Worm (Caenorhabditis elegans) whole organism, midembryonic: Measurements from ENCODE around the gene H05C05.1.

Experiments used
- T22C8.4 ChIP-seq: fragments of 200-800 bp; sonication (Bioruptor generic); IDR thresholded peaks from 2 replicates; pipeline ENCODE4 v1.3.6; 2022; ENCODE audit warnings: missing genetic modification characterization, missing compliant biosample characterization
- cog-1 ChIP-seq: sonication (generic microtip); optimal IDR thresholded peaks from 2 replicates; lab custom pipeline; 2016; ENCODE audit warnings: missing genetic modification characterization, missing compliant biosample characterization
- flt-1 ChIP-seq: fragments of 200-800 bp; sonication (Bioruptor generic); IDR thresholded peaks from 2 replicates; pipeline ENCODE4 v1.3.6; 2022; ENCODE audit warnings: missing genetic modification characterization, missing compliant biosample characterization
- klf-2 ChIP-seq: fragments of 200-800 bp; sonication (Bioruptor generic); conservative IDR thresholded peaks from 2 replicates; pipeline ENCODE4 v1.3.6; 2022; ENCODE audit warnings: missing genetic modification reagents, missing genetic modification characterization, missing compliant biosample characterization
- med-1 ChIP-seq: sonication (generic microtip); optimal IDR thresholded peaks from 2 replicates; lab custom pipeline; 2017; ENCODE audit warnings: missing genetic modification characterization, mild to moderate bottlenecking, missing compliant biosample characterization, antibody characterized with exemption, missing genetic modification reagents; ENCODE audit not compliant: insufficient read depth
- ref-1 ChIP-seq: fragments of 200-800 bp; sonication (Bioruptor generic); conservative IDR thresholded peaks from 2 replicates; pipeline ENCODE4 v1.3.6; 2022; ENCODE audit warnings: missing genetic modification reagents, missing genetic modification characterization, missing compliant biosample characterization
- tab-1 ChIP-seq: fragments of 200-800 bp; sonication (Bioruptor generic); IDR thresholded peaks from 2 replicates; pipeline ENCODE4 v1.3.6; 2022; ENCODE audit warnings: missing genetic modification characterization, missing compliant biosample characterization
- ztf-23 ChIP-seq: fragments of 200-800 bp; sonication (Bioruptor generic); IDR thresholded peaks from 2 replicates; pipeline ENCODE4 v1.3.6; 2022; ENCODE audit warnings: missing genetic modification reagents, missing genetic modification characterization, missing compliant biosample characterization
- ztf-29 ChIP-seq: fragments of 200-800 bp; sonication (Bioruptor generic); IDR thresholded peaks from 2 replicates; pipeline ENCODE4 v1.3.6; 2022; ENCODE audit warnings: missing genetic modification reagents, missing genetic modification characterization, missing compliant biosample characterization

H05C05.1 gene

ce11 chrIII:2918655-2919054 lies 28.3 kb upstream of the H05C05.1 start:
- no peak for TF ChIP-seq med-1 (GFP tag; lab: Kevin White, UChicago)
- 0 out of 2 replicates have a peak, but pooled peaks have one; percentile 13 for TF ChIP-seq ztf-23 (GFP tag; lab: Robert Waterston, UW)

ce11 chrIII:2920281-2920680 lies 26.6 kb upstream of the H05C05.1 start:
- TF ChIP-seq med-1 (GFP tag; lab: Kevin White, UChicago) (no peak), klf-2 (GFP tag; lab: Robert Waterston, UW) (no peak), ref-1 (GFP tag; lab: Robert Waterston, UW) (no peak)

DNA sequence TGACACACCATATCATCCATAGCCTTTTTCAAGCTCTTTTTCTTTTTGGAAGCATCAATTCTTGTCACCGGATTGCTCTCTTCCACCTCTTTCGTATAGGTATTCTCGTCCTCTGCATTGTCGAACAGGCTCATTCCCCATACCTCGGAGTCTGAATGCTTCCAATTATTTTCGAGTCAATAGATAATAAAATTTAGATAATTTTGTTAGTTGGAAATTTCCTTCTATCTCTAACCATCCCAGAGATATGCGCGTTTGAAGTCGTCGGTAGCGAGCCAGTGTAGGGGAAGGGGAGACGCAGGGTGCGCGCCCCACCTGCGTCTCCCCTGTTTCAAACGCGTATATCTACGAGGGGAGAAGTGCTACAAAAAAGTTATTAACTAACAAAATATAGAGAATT lies 26.1 kb upstream of the H05C05.1 start:
- TF ChIP-seq ztf-23 (GFP tag; lab: Robert Waterston, UW) (no peak), cog-1 (tag; lab: Kevin White, UChicago) (no peak), ztf-29 (GFP tag; lab: Robert Waterston, UW) (no peak), klf-2 (GFP tag; lab: Robert Waterston, UW) (no peak), ref-1 (GFP tag; lab: Robert Waterston, UW) (no peak), tab-1 (GFP tag; lab: Robert Waterston, UW) (no peak), med-1 (GFP tag; lab: Kevin White, UChicago) (no peak), flt-1 (GFP tag; lab: Robert Waterston, UW) (no peak), T22C8.4 (GFP tag; lab: Robert Waterston, UW) (no peak)

DNA sequence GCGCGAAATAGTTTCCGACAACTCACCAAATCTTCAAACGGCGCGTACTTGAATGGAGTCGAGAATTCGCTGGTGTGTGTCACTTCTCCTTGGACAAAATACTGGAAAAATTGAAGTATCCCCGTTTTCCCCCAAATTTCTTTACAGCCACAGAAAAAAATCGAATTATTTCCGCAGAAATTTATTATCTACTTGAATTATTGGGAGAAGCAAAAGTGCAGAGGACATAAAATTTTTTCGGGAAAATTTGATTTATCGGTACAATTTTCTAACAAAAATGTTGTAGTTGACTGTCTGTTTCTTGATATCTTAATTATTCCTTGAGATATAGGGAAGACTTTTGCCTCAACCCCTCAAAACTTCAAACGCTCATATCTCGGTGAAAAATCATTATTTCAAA lies 23.9 kb upstream of the H05C05.1 start, which contains the start of gene R10F2.4:
Gene R10F2.4 (minus strand): TSS at position 101 of the 400 bp plus-strand sequence.
- TF ChIP-seq klf-2 (GFP tag; lab: Robert Waterston, UW) (no peak), T22C8.4 (GFP tag; lab: Robert Waterston, UW) (no peak), flt-1 (GFP tag; lab: Robert Waterston, UW) (no peak), tab-1 (GFP tag; lab: Robert Waterston, UW) (no peak), ztf-29 (GFP tag; lab: Robert Waterston, UW) (no peak), ref-1 (GFP tag; lab: Robert Waterston, UW) (no peak), med-1 (GFP tag; lab: Kevin White, UChicago) (no peak), ztf-23 (GFP tag; lab: Robert Waterston, UW) (no peak)

ce11 chrIII:2924658-2925057 lies 22.3 kb upstream of the H05C05.1 start, which contains the start of gene R10F2.5:
Gene R10F2.5 (minus strand): TSS chrIII:2924758.
- TF ChIP-seq klf-2 (GFP tag; lab: Robert Waterston, UW) = no peak
- no peak for TF ChIP-seq tab-1 (GFP tag; lab: Robert Waterston, UW)
- TF ChIP-seq cog-1 (tag; lab: Kevin White, UChicago) = no peak
- no peak for TF ChIP-seq ztf-23 (GFP tag; lab: Robert Waterston, UW)
- TF ChIP-seq flt-1 (GFP tag; lab: Robert Waterston, UW) = no peak
- TF ChIP-seq ref-1 (GFP tag; lab: Robert Waterston, UW) = no peak
- TF ChIP-seq T22C8.4 (GFP tag; lab: Robert Waterston, UW) = no peak
- no peak for TF ChIP-seq ztf-29 (GFP tag; lab: Robert Waterston, UW)
- no peak for TF ChIP-seq med-1 (GFP tag; lab: Kevin White, UChicago)

ce11 chrIII:2937780-2938179 lies 9.1 kb upstream of the H05C05.1 start:
- no peak for TF ChIP-seq ztf-29 (GFP tag; lab: Robert Waterston, UW)
- TF ChIP-seq flt-1 (GFP tag; lab: Robert Waterston, UW) = 0 out of 2 replicates have a peak, but pooled peaks have one; percentile 10

DNA sequence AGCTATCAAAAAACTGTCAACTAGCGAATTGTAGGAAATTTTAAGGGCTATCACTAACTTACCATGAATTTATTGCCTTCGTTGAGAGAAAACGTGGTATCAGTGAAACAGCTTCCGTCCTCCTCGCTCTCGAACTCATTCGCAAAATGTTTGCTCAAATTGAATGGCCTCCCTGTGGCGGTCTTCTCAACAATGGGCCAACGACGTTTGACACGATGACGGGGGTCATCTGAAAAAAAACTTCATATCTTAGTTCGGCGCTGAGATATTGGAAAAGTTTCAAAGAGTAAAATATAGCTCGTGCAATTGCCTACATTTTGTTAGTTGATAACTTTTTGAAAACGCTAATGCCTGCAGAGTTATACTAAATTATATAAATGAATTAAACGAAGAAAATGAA lies 5.3 kb upstream of the H05C05.1 start:
- TF ChIP-seq med-1 (GFP tag; lab: Kevin White, UChicago) (no peak), ztf-29 (GFP tag; lab: Robert Waterston, UW) (no peak), cog-1 (tag; lab: Kevin White, UChicago) (no peak), klf-2 (GFP tag; lab: Robert Waterston, UW) (no peak), T22C8.4 (GFP tag; lab: Robert Waterston, UW) (no peak), tab-1 (GFP tag; lab: Robert Waterston, UW) (no peak), flt-1 (GFP tag; lab: Robert Waterston, UW) (no peak), ztf-23 (GFP tag; lab: Robert Waterston, UW) (no peak), ref-1 (GFP tag; lab: Robert Waterston, UW) (no peak)

ce11 chrIII:2943995-2944394 lies 2.9 kb upstream of the H05C05.1 start, which contains the start of gene R10F2.6:
Gene R10F2.6 (minus strand): TSS chrIII:2944095.
- TF ChIP-seq ref-1 (GFP tag; lab: Robert Waterston, UW) = no peak
- TF ChIP-seq ztf-29 (GFP tag; lab: Robert Waterston, UW) = no peak
- TF ChIP-seq med-1 (GFP tag; lab: Kevin White, UChicago) = no peak
- no peak for TF ChIP-seq T22C8.4 (GFP tag; lab: Robert Waterston, UW)
- TF ChIP-seq tab-1 (GFP tag; lab: Robert Waterston, UW) = no peak
- TF ChIP-seq klf-2 (GFP tag; lab: Robert Waterston, UW) = no peak
- no peak for TF ChIP-seq cog-1 (tag; lab: Kevin White, UChicago)
- no peak for TF ChIP-seq ztf-23 (GFP tag; lab: Robert Waterston, UW)
- TF ChIP-seq flt-1 (GFP tag; lab: Robert Waterston, UW) = no peak

- TF ChIP-seq ztf-23 (GFP tag; lab: Robert Waterston, UW) = no peak
These were observed 817 bp upstream of the H05C05.1 start, which contains the start of gene H05C05.4 for ce11 chrIII:2946101-2946500. Gene H05C05.4 (minus strand): TSS chrIII:2946201.

DNA sequence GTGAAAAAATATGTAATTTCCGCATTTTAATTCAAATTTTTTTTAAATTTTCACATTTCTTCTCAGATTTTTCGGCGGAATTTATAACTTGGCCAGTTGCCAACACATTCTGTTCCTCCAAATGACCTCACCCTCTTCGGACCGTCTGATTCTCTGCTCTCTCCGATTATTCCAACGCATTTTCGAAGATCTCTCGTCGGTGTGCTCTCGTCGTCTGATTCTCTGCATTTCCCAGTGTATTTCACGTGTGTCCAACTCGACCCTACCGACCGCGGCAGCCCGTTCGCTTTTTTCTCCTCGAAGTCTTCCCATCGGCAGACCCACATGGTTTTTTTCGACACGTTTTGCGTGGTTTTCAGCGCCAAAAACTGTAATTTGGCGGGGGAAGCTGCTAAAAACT lies 333 bp downstream of the H05C05.1 start:
- TF ChIP-seq T22C8.4 (GFP tag; lab: Robert Waterston, UW) (no peak), ztf-29 (GFP tag; lab: Robert Waterston, UW) (no peak), tab-1 (GFP tag; lab: Robert Waterston, UW) (no peak), med-1 (GFP tag; lab: Kevin White, UChicago) (no peak), flt-1 (GFP tag; lab: Robert Waterston, UW) (no peak), ztf-23 (GFP tag; lab: Robert Waterston, UW) (no peak), klf-2 (GFP tag; lab: Robert Waterston, UW) (no peak), cog-1 (tag; lab: Kevin White, UChicago) (no peak), ref-1 (GFP tag; lab: Robert Waterston, UW) (no peak)
